Worm (Caenorhabditis elegans) whole organism, midembryonic: ENCODE data around the gene K06A4.7.

Source experiments
- T22C8.4 ChIP-seq: fragments of 200-800 bp; sonication (Bioruptor generic); IDR thresholded peaks from 2 replicates; pipeline ENCODE4 v1.3.6; 2022; ENCODE audit warnings: missing genetic modification characterization, missing compliant biosample characterization
- cog-1 ChIP-seq: sonication (generic microtip); optimal IDR thresholded peaks from 2 replicates; lab custom pipeline; 2016; ENCODE audit warnings: missing genetic modification characterization, missing compliant biosample characterization
- klf-2 ChIP-seq: fragments of 200-800 bp; sonication (Bioruptor generic); conservative IDR thresholded peaks from 2 replicates; pipeline ENCODE4 v1.3.6; 2022; ENCODE audit warnings: missing genetic modification reagents, missing genetic modification characterization, missing compliant biosample characterization
- med-1 ChIP-seq: sonication (generic microtip); optimal IDR thresholded peaks from 2 replicates; lab custom pipeline; 2017; ENCODE audit warnings: missing genetic modification characterization, mild to moderate bottlenecking, missing compliant biosample characterization, antibody characterized with exemption, missing genetic modification reagents; ENCODE audit not compliant: insufficient read depth
- ref-1 ChIP-seq: fragments of 200-800 bp; sonication (Bioruptor generic); conservative IDR thresholded peaks from 2 replicates; pipeline ENCODE4 v1.3.6; 2022; ENCODE audit warnings: missing genetic modification reagents, missing genetic modification characterization, missing compliant biosample characterization
- ztf-23 ChIP-seq: fragments of 200-800 bp; sonication (Bioruptor generic); IDR thresholded peaks from 2 replicates; pipeline ENCODE4 v1.3.6; 2022; ENCODE audit warnings: missing genetic modification reagents, missing genetic modification characterization, missing compliant biosample characterization
- ztf-29 ChIP-seq: fragments of 200-800 bp; sonication (Bioruptor generic); IDR thresholded peaks from 2 replicates; pipeline ENCODE4 v1.3.6; 2022; ENCODE audit warnings: missing genetic modification reagents, missing genetic modification characterization, missing compliant biosample characterization

- TF ChIP-seq ztf-29 (GFP tag; lab: Robert Waterston, UW): no peak
- TF ChIP-seq med-1 (GFP tag; lab: Kevin White, UChicago): no peak
- TF ChIP-seq cog-1 (tag; lab: Kevin White, UChicago): no peak
- TF ChIP-seq klf-2: no peak
- TF ChIP-seq ztf-23 (GFP tag; lab: Robert Waterston, UW): no peak
- TF ChIP-seq ref-1 (GFP tag; lab: Robert Waterston, UW): no peak
- no peak for TF ChIP-seq T22C8.4 (GFP tag; lab: Robert Waterston, UW)
Measured at ce11 chrV:9504474-9504960, 13.2 kb upstream of the K06A4.7 start, which contains the start of gene haao-1.
